Fruit fly (Drosophila melanogaster): ENCODE data around the gene CG14855.

The CG14855 gene

DNA sequence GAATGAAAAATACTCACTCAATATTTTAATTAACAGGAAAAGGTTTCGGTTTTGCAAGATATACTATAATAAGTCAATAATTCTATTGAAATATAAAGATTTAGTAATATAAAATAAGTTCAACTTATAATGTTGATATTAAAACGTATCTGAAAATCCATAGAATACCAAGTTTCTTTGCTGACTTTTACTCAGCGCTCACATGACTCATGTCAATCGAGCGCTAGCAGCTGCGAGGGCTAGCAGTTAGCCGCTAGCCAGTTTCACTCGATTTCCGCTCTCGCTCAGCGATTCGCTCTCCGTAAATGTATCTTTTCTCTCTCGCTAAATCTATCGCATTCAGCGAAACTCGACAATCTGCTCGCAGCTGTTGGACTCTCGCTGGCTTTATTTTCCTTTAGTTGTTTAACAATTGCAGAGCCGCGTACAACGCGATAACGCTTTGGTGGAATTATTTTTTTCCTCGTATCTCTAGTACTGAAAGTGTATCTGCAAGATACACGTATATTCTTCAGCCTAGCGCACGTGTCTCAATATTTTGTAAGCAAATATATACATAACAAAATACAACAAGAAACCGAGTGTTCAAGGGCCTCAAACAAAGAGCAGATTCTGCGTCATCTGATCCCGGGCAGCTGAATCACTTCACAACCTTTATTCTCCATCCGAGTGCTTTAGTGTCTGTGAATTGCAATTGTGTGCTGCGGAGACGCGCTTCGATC lies 46.9 kb upstream of the CG14855 start (continued):
- TF ChIP-seq Blimp-1 (GFP tag; optimal IDR thresholded peaks at IDR 0.05), result peak; percentile 50
- peak; percentile 13 for TF ChIP-seq ftz-f1 (GFP tag; optimal IDR thresholded peaks at IDR 0.05)
- TF ChIP-seq CG34224 (GFP tag; IDR thresholded peaks at IDR 0.05; ENCODE audit: partially characterized antibody), result peak; percentile 51; the same call in 1 of the 3 replicates
- no peak for TF ChIP-seq sc (optimal IDR thresholded peaks at IDR 0.05)
- peak; percentile 68 for TF ChIP-seq sc (GFP tag; optimal IDR thresholded peaks at IDR 0.05)
- peak; percentile 84 for TF ChIP-seq Fer3 (tag; optimal IDR thresholded peaks at IDR 0.05)
- TF ChIP-seq tll (GFP tag; optimal IDR thresholded peaks at IDR 0.05), result peak in 1 of 2 experiments; percentile 22
- TF ChIP-seq CG4820 (GFP tag; optimal IDR thresholded peaks at IDR 0.05), result no peak
- TF ChIP-seq ab (GFP tag; optimal IDR thresholded peaks at IDR 0.05), result no peak
- no peak for TF ChIP-seq CG10959 (GFP tag; IDR thresholded peaks at IDR 0.05)
- peak; percentile 69; the same call in 1 of the 2 replicates for TF ChIP-seq CG13287 (GFP tag; IDR thresholded peaks at IDR 0.05; ENCODE audit: partially characterized antibody)
- TF ChIP-seq Lpt (GFP tag; optimal IDR thresholded peaks at IDR 0.05), result no peak
- TF ChIP-seq CG2712 (tag; optimal IDR thresholded peaks at IDR 0.05), result peak; percentile 69
- peak; percentile 62 for TF ChIP-seq dmrt99B (tag; optimal IDR thresholded peaks at IDR 0.05)
- TF ChIP-seq Drgx (GFP tag; IDR thresholded peaks at IDR 0.05), result no peak
- TF ChIP-seq CG8359 (GFP tag; optimal IDR thresholded peaks at IDR 0.05; ENCODE audit: borderline replicate concordance), result peak; percentile 69
- peak; percentile 41 for TF ChIP-seq CG18476 (GFP tag; optimal IDR thresholded peaks at IDR 0.05)
- peak; percentile 23; the same call in 1 of the 3 replicates for TF ChIP-seq CG14050 (GFP tag; IDR thresholded peaks at IDR 0.05)
- TF ChIP-seq CG30020 (tag; optimal IDR thresholded peaks at IDR 0.05), result peak; percentile 3
- peak; percentile 60 for TF ChIP-seq trem (tag; optimal IDR thresholded peaks at IDR 0.05)
- TF ChIP-seq CG12659 (GFP tag; optimal IDR thresholded peaks at IDR 0.05), result peak; percentile 80
- peak; percentile 76; the same call in 2 of the 3 replicates for TF ChIP-seq CG11695 (GFP tag; IDR thresholded peaks at IDR 0.05)
- peak; percentile 63 for TF ChIP-seq Nf-YB (GFP tag; optimal IDR thresholded peaks at IDR 0.05)
- peak; percentile 51 for TF ChIP-seq pros (GFP tag; optimal IDR thresholded peaks at IDR 0.05)
- TF ChIP-seq CG18011 (GFP tag; optimal IDR thresholded peaks at IDR 0.05), result peak; percentile 44
- TF ChIP-seq NfI (GFP tag; optimal IDR thresholded peaks at IDR 0.05), result peak; percentile 64
- TF ChIP-seq Xrp1 (GFP tag; IDR thresholded peaks at IDR 0.05), result peak; percentile 72
- no peak for TF ChIP-seq slbo (GFP tag; IDR thresholded peaks at IDR 0.05)
- TF ChIP-seq CG1024 (GFP tag; IDR thresholded peaks at IDR 0.05), result peak; percentile 41; the same call in 1 of the 2 replicates
- TF ChIP-seq Mrtf (GFP tag; IDR thresholded peaks at IDR 0.05), result no peak
- peak; percentile 90 for TF ChIP-seq MTF-1 (GFP tag; optimal IDR thresholded peaks at IDR 0.05; ENCODE audit: borderline replicate concordance)
- TF ChIP-seq CG6791 (GFP tag; IDR thresholded peaks at IDR 0.05; ENCODE audit: partially characterized antibody), result peak; percentile 70; the same call in 1 of the 3 replicates
- TF ChIP-seq E2f2 (GFP tag; IDR thresholded peaks at IDR 0.05), result peak; percentile 48
- peak; percentile 77 for TF ChIP-seq CG1603 (tag; optimal IDR thresholded peaks at IDR 0.05)
- peak; percentile 87 for TF ChIP-seq Hmr (GFP tag; optimal IDR thresholded peaks at IDR 0.05)
- no peak for TF ChIP-seq Aef1 (GFP tag; IDR thresholded peaks at IDR 0.05)
- TF ChIP-seq nerfin-2 (GFP tag; IDR thresholded peaks at IDR 0.05; ENCODE audit: partially characterized antibody), result no peak
- TF ChIP-seq maf-S (GFP tag; optimal IDR thresholded peaks at IDR 0.05), result peak; percentile 18
- peak; percentile 2 for TF ChIP-seq CG30403 (GFP tag; optimal IDR thresholded peaks at IDR 0.05)
- peak; percentile 59 for TF ChIP-seq CG10267 (tag; optimal IDR thresholded peaks at IDR 0.05)
- TF ChIP-seq CG3407 (GFP tag; optimal IDR thresholded peaks at IDR 0.05), result peak; percentile 71
- peak; percentile 14 for TF ChIP-seq CG1602 (GFP tag; optimal IDR thresholded peaks at IDR 0.05)
- peak; percentile 100 for TF ChIP-seq Jarid2 (GFP tag; optimal IDR thresholded peaks at IDR 0.05)
- no peak for TF ChIP-seq Oaz (GFP tag; IDR thresholded peaks at IDR 0.05)
- peak; percentile 81 for TF ChIP-seq D19A (tag; optimal IDR thresholded peaks at IDR 0.05)
- TF ChIP-seq zen (tag; optimal IDR thresholded peaks at IDR 0.05), result peak; percentile 43
- TF ChIP-seq D (optimal IDR thresholded peaks at IDR 0.05), result no peak
- TF ChIP-seq D (GFP tag; optimal IDR thresholded peaks at IDR 0.05), result peak; percentile 72
